Fruit fly (Drosophila melanogaster) whole organism, embryonic: ENCODE results near the gene CG13476.
A peak's percentile ranks its signal among the peaks of the same experiment; 100 is the strongest.

Experiments
- Ada2b ChIP-seq: fragments of 200-800 bp; sonication (Bioruptor generic); IDR thresholded peaks from 2 replicates; pipeline ENCODE4 v1.3.6; 2022; ENCODE audit warnings: missing biosample characterization, missing genetic modification characterization
- C15 ChIP-seq: fragments of 200-800 bp; sonication (Bioruptor generic); IDR thresholded peaks from 3 replicates; pipeline ENCODE4 v1.3.6; 2022; ENCODE audit warnings: missing biosample characterization, missing genetic modification characterization
- CG10565 ChIP-seq: fragments of 200-800 bp; sonication (Bioruptor generic); optimal IDR thresholded peaks from 3 replicates; lab custom pipeline; 2016; ENCODE audit warnings: missing biosample characterization, mild to moderate bottlenecking, missing genetic modification characterization
- CG10979 ChIP-seq: fragments of 200-800 bp; sonication (Bioruptor generic); optimal IDR thresholded peaks from 2 replicates; lab custom pipeline; 2018; ENCODE audit warnings: missing biosample characterization, mild to moderate bottlenecking, missing genetic modification characterization, moderate library complexity
- CG11456 ChIP-seq: fragments of 200-800 bp; sonication (Bioruptor generic); IDR thresholded peaks from 3 replicates; pipeline ENCODE4 v1.3.6; 2022; ENCODE audit warnings: missing biosample characterization, missing genetic modification characterization
- CG12104 ChIP-seq: fragments of 200-800 bp; sonication (Bioruptor generic); optimal IDR thresholded peaks from 3 replicates; lab custom pipeline; 2016; ENCODE audit warnings: missing biosample characterization, missing genetic modification characterization
- CG13296 ChIP-seq: fragments of 200-800 bp; sonication (Bioruptor generic); optimal IDR thresholded peaks from 3 replicates; lab custom pipeline; 2018; ENCODE audit warnings: missing biosample characterization, mild to moderate bottlenecking, missing genetic modification characterization
- CG14050 ChIP-seq: fragments of 200-800 bp; sonication (Bioruptor generic); IDR thresholded peaks from 3 replicates; pipeline ENCODE4 v1.3.6; 2022; ENCODE audit warnings: missing biosample characterization, missing genetic modification characterization
- CG14667 ChIP-seq: fragments of 200-800 bp; sonication (Bioruptor generic); IDR thresholded peaks from 2 replicates; pipeline ENCODE4 v1.3.6; 2022; ENCODE audit warnings: missing biosample characterization, missing genetic modification characterization
- CG2116 ChIP-seq: fragments of 200-800 bp; sonication (Bioruptor generic); optimal IDR thresholded peaks from 3 replicates; lab custom pipeline; 2018; ENCODE audit warnings: missing biosample characterization, mild to moderate bottlenecking, missing genetic modification characterization
- CG30403 ChIP-seq: fragments of 200-800 bp; sonication (Bioruptor generic); optimal IDR thresholded peaks from 3 replicates; lab custom pipeline; 2016; ENCODE audit warnings: missing biosample characterization, missing genetic modification characterization
- CG31365 ChIP-seq: fragments of 200-800 bp; sonication (Bioruptor generic); optimal IDR thresholded peaks from 2 replicates; lab custom pipeline; 2018; ENCODE audit warnings: missing biosample characterization, mild to moderate bottlenecking, missing genetic modification characterization
- CG3407 ChIP-seq: fragments of 200-800 bp; sonication (Bioruptor generic); optimal IDR thresholded peaks from 2 replicates; lab custom pipeline; 2018; ENCODE audit warnings: missing biosample characterization, mild to moderate bottlenecking, missing genetic modification characterization
- CG7357 ChIP-seq: fragments of 200-800 bp; sonication (Bioruptor generic); IDR thresholded peaks from 3 replicates; pipeline ENCODE4 v1.3.6; 2022; ENCODE audit warnings: missing biosample characterization, missing genetic modification characterization
- CG8281 ChIP-seq: fragments of 200-800 bp; sonication (Bioruptor generic); optimal IDR thresholded peaks from 2 replicates; lab custom pipeline; 2018; ENCODE audit warnings: missing biosample characterization, mild to moderate bottlenecking, missing genetic modification characterization, moderate library complexity
- CG9932 ChIP-seq: fragments of 200-800 bp; sonication (Bioruptor generic); IDR thresholded peaks from 2 replicates; pipeline ENCODE4 v1.3.6; 2022; ENCODE audit warnings: missing biosample characterization, missing genetic modification characterization
- Camta ChIP-seq: fragments of 200-800 bp; sonication (Bioruptor generic); optimal IDR thresholded peaks from 2 replicates; lab custom pipeline; 2016; ENCODE audit warnings: missing biosample characterization, missing genetic modification characterization
- CrebB ChIP-seq: fragments of 200-800 bp; sonication (Bioruptor generic); optimal IDR thresholded peaks from 3 replicates; lab custom pipeline; 2018; ENCODE audit warnings: missing biosample characterization, mild to moderate bottlenecking, missing genetic modification characterization
- D19B ChIP-seq: fragments of 200-800 bp; sonication (Bioruptor generic); optimal IDR thresholded peaks from 2 replicates; lab custom pipeline; 2017; ENCODE audit warnings: missing biosample characterization, mild to moderate bottlenecking, missing genetic modification characterization
- HLH54F ChIP-seq: fragments of 200-800 bp; sonication (Bioruptor generic); optimal IDR thresholded peaks from 3 replicates; lab custom pipeline; 2016; ENCODE audit warnings: missing biosample characterization, missing genetic modification characterization
- MBD-R2 ChIP-seq: fragments of 200-800 bp; sonication (Bioruptor generic); IDR thresholded peaks from 2 replicates; pipeline ENCODE4 v1.3.6; 2022; ENCODE audit warnings: missing biosample characterization, missing genetic modification characterization
- Max ChIP-seq: fragments of 200-800 bp; sonication (Bioruptor generic); optimal IDR thresholded peaks from 2 replicates; lab custom pipeline; 2016; ENCODE audit warnings: missing biosample characterization, mild to moderate bottlenecking, missing genetic modification characterization
- Usf ChIP-seq: fragments of 200-800 bp; sonication (Bioruptor generic); optimal IDR thresholded peaks from 2 replicates; lab custom pipeline; 2017; ENCODE audit warnings: missing genotype, missing biosample characterization, missing genetic modification characterization
- Vsx1 ChIP-seq: fragments of 200-800 bp; sonication (Bioruptor generic); optimal IDR thresholded peaks from 2 replicates; lab custom pipeline; 2017; ENCODE audit warnings: missing biosample characterization, mild to moderate bottlenecking, missing genetic modification characterization, missing genetic modification reagents
- ac ChIP-seq: fragments of 200-800 bp; sonication (Bioruptor generic); optimal IDR thresholded peaks from 3 replicates; lab custom pipeline; 2017; ENCODE audit warnings: missing biosample characterization, mild to moderate bottlenecking, missing genetic modification characterization
- ap ChIP-seq: fragments of 200-800 bp; sonication (Bioruptor generic); IDR thresholded peaks from 2 replicates; pipeline ENCODE4 v1.3.6; 2022; ENCODE audit warnings: missing biosample characterization, missing genetic modification characterization
- ash1 ChIP-seq: fragments of 200-800 bp; sonication (Bioruptor generic); optimal IDR thresholded peaks from 2 replicates; lab custom pipeline; 2018; ENCODE audit warnings: missing biosample characterization, mild to moderate bottlenecking, missing genetic modification characterization
- bab2 ChIP-seq: fragments of 200-800 bp; sonication (Bioruptor generic); optimal IDR thresholded peaks from 2 replicates; lab custom pipeline; 2016; ENCODE audit warnings: missing biosample characterization, missing genetic modification characterization
- ci ChIP-seq: fragments of 200-800 bp; sonication (Bioruptor generic); IDR thresholded peaks from 3 replicates; pipeline ENCODE4 v1.3.6; 2022; ENCODE audit warnings: missing biosample characterization, missing genetic modification characterization
- croc ChIP-seq: fragments of 200-800 bp; sonication (Bioruptor generic); conservative IDR thresholded peaks from 3 replicates; pipeline ENCODE4 v1.3.6; 2022; ENCODE audit warnings: missing biosample characterization, missing genetic modification characterization
- dmrt11E ChIP-seq: fragments of 200-800 bp; sonication (Bioruptor generic); optimal IDR thresholded peaks from 3 replicates; lab custom pipeline; 2018; ENCODE audit warnings: missing biosample characterization, mild to moderate bottlenecking, missing genetic modification characterization, moderate library complexity
- en ChIP-seq: fragments of 200-800 bp; sonication (Bioruptor generic); optimal IDR thresholded peaks from 2 replicates; lab custom pipeline; 2016; ENCODE audit warnings: missing biosample characterization, missing genetic modification characterization
- esg ChIP-seq: fragments of 200-800 bp; sonication (Bioruptor generic); conservative IDR thresholded peaks from 2 replicates; pipeline ENCODE4 v1.3.6; 2022; ENCODE audit warnings: missing biosample characterization, missing genetic modification characterization
- eyg ChIP-seq: fragments of 200-800 bp; sonication (Bioruptor generic); optimal IDR thresholded peaks from 3 replicates; lab custom pipeline; 2016; ENCODE audit warnings: missing biosample characterization, missing genetic modification characterization
- fd64A ChIP-seq: fragments of 200-800 bp; sonication (Bioruptor generic); optimal IDR thresholded peaks from 3 replicates; lab custom pipeline; 2018; ENCODE audit warnings: missing biosample characterization, mild to moderate bottlenecking, missing genetic modification characterization
- fd96Cb ChIP-seq: fragments of 200-800 bp; sonication (Bioruptor generic); optimal IDR thresholded peaks from 2 replicates; lab custom pipeline; 2018; ENCODE audit warnings: missing biosample characterization, mild to moderate bottlenecking, missing genetic modification characterization, moderate library complexity
- fu2 ChIP-seq: fragments of 200-800 bp; sonication (Bioruptor generic); optimal IDR thresholded peaks from 2 replicates; lab custom pipeline; 2016; ENCODE audit warnings: missing biosample characterization, missing genetic modification characterization
- gcm ChIP-seq: fragments of 200-800 bp; sonication (Bioruptor generic); optimal IDR thresholded peaks from 2 replicates; lab custom pipeline; 2019; ENCODE audit warnings: missing biosample characterization, mild to moderate bottlenecking, missing genetic modification characterization, moderate library complexity
- gsb ChIP-seq: fragments of 200-800 bp; sonication (Bioruptor generic); IDR thresholded peaks from 2 replicates; pipeline ENCODE4 v1.3.6; 2022; ENCODE audit warnings: missing biosample characterization, missing genetic modification characterization
- hb ChIP-seq: fragments of 200-800 bp; sonication (Bioruptor generic); IDR thresholded peaks from 3 replicates; pipeline ENCODE4 v1.3.6; 2022; ENCODE audit warnings: missing biosample characterization, missing genetic modification characterization; ENCODE audit not compliant: partially characterized antibody
- jigr1 ChIP-seq: fragments of 200-800 bp; sonication (Bioruptor generic); IDR thresholded peaks from 3 replicates; pipeline ENCODE4 v1.3.6; 2022; ENCODE audit warnings: missing biosample characterization, missing genetic modification characterization
- kay ChIP-seq: fragments of 200-800 bp; sonication (Bioruptor generic); optimal IDR thresholded peaks from 2 replicates; lab custom pipeline; 2016; ENCODE audit warnings: missing biosample characterization, missing genetic modification characterization
- mam ChIP-seq: fragments of 200-800 bp; sonication (Bioruptor generic); optimal IDR thresholded peaks from 3 replicates; lab custom pipeline; 2016; ENCODE audit warnings: missing biosample characterization, missing genetic modification characterization
- pfk ChIP-seq: fragments of 200-800 bp; sonication (Bioruptor generic); optimal IDR thresholded peaks from 2 replicates; lab custom pipeline; 2018; ENCODE audit warnings: missing biosample characterization, mild to moderate bottlenecking, missing genetic modification characterization, moderate library complexity
- pros ChIP-seq: fragments of 200-800 bp; sonication (Bioruptor generic); optimal IDR thresholded peaks from 3 replicates; lab custom pipeline; 2019; ENCODE audit warnings: missing biosample characterization, mild to moderate bottlenecking, missing genetic modification characterization, moderate library complexity
- slp2 ChIP-seq: fragments of 200-800 bp; sonication (Bioruptor generic); optimal IDR thresholded peaks from 2 replicates; lab custom pipeline; 2016; ENCODE audit warnings: missing biosample characterization, missing genetic modification characterization
- tio ChIP-seq: fragments of 200-800 bp; sonication (Bioruptor generic); optimal IDR thresholded peaks from 2 replicates; lab custom pipeline; 2017; ENCODE audit warnings: missing biosample characterization, missing genetic modification characterization, inconsistent platforms
- ttk ChIP-seq: fragments of 200-800 bp; sonication (Bioruptor generic); IDR thresholded peaks from 2 replicates; pipeline ENCODE4 v2.1.2; 2022; ENCODE audit warnings: missing biosample characterization, missing genetic modification characterization
- wdn ChIP-seq: fragments of 200-800 bp; sonication (Bioruptor generic); IDR thresholded peaks from 2 replicates; pipeline ENCODE4 v1.3.6; 2022; ENCODE audit warnings: missing biosample characterization, missing genetic modification characterization
- wor ChIP-seq: fragments of 200-800 bp; sonication (Bioruptor generic); IDR thresholded peaks from 2 replicates; pipeline ENCODE4 v1.3.6; 2022; ENCODE audit warnings: missing biosample characterization, missing genetic modification characterization
- zfh1 ChIP-seq: fragments of 200-800 bp; sonication (Bioruptor generic); IDR thresholded peaks from 3 replicates; pipeline ENCODE4 v1.3.6; 2022; ENCODE audit warnings: missing biosample characterization, missing genetic modification characterization

CG13476 gene

dm6 chr3L:14672387-14673110, 32.7 kb upstream of the CG13476 start, which contains the start of the genes CG43121 and ome (continued):
- TF ChIP-seq Ada2b: no peak
- TF ChIP-seq HLH54F: no peak
- no peak for TF ChIP-seq ash1 (GFP tag; lab: Kevin White, UChicago)
- TF ChIP-seq Usf (GFP tag; lab: Kevin White, UChicago): no peak
- no peak for TF ChIP-seq dmrt11E
- no peak for TF ChIP-seq en (GFP tag; lab: Kevin White, UChicago)
- no peak for TF ChIP-seq kay (GFP tag; lab: Kevin White, UChicago)
- TF ChIP-seq fd96Cb (tag; lab: Kevin White, UChicago): no peak
- peak; percentile 55 for TF ChIP-seq CG13296 (GFP tag; lab: Kevin White, UChicago)
- TF ChIP-seq CG2116 (GFP tag; lab: Kevin White, UChicago): no peak
- no peak for TF ChIP-seq slp2 (GFP tag; lab: Kevin White, UChicago)
- TF ChIP-seq gcm: no peak
- no peak for TF ChIP-seq gsb (GFP tag; lab: Robert Waterston, UW)
- TF ChIP-seq CG9932: peak; percentile 44; the same call in 1 of the 2 replicates
- no peak for TF ChIP-seq CG31365
- no peak for TF ChIP-seq mam
- no peak for TF ChIP-seq CG7357 (GFP tag; lab: Robert Waterston, UW)
- TF ChIP-seq ci (GFP tag; lab: Robert Waterston, UW): peak; percentile 81
- no peak for TF ChIP-seq eyg (GFP tag; lab: Kevin White, UChicago)
- no peak for TF ChIP-seq Vsx1
- no peak for TF ChIP-seq croc (GFP tag; lab: Robert Waterston, UW)
- no peak for TF ChIP-seq tio (GFP tag; lab: Kevin White, UChicago)
- TF ChIP-seq ap (GFP tag; lab: Robert Waterston, UW): 0 out of 2 replicates have a peak, but pooled peaks have one; percentile 8
- TF ChIP-seq Max (GFP tag; lab: Kevin White, UChicago): no peak
- no peak for TF ChIP-seq fu2 (GFP tag; lab: Kevin White, UChicago)
- no peak for TF ChIP-seq Camta (GFP tag; lab: Kevin White, UChicago)
- TF ChIP-seq CG14667 (GFP tag; lab: Robert Waterston, UW): no peak
- TF ChIP-seq C15 (GFP tag; lab: Robert Waterston, UW): no peak
- peak; percentile 19 for TF ChIP-seq CG3407 (GFP tag; lab: Kevin White, UChicago)
- no peak for TF ChIP-seq CG11456
- TF ChIP-seq pfk (GFP tag; lab: Kevin White, UChicago): peak; percentile 37
- TF ChIP-seq CG12104: no peak
- TF ChIP-seq MBD-R2 (GFP tag; lab: Robert Waterston, UW): no peak
- no peak for TF ChIP-seq CG14050 (GFP tag; lab: Robert Waterston, UW)
- TF ChIP-seq fd64A: no peak
- no peak for TF ChIP-seq CG10979
- TF ChIP-seq jigr1 (GFP tag; lab: Robert Waterston, UW): no peak
- TF ChIP-seq zfh1 (GFP tag; lab: Robert Waterston, UW): peak; percentile 46; the same call in 1 of the 3 replicates
- no peak for TF ChIP-seq hb (GFP tag; lab: Robert Waterston, UW)
- no peak for TF ChIP-seq CG10565
- no peak for TF ChIP-seq wor
- TF ChIP-seq wdn: no peak
- TF ChIP-seq ac (GFP tag; lab: Kevin White, UChicago): no peak
- TF ChIP-seq esg (GFP tag; lab: Robert Waterston, UW): no peak
- TF ChIP-seq D19B: no peak
- no peak for TF ChIP-seq CG8281 (tag; lab: Kevin White, UChicago)
- peak; percentile 26 for TF ChIP-seq CG30403 (GFP tag; lab: Kevin White, UChicago)
- peak; percentile 2 for TF ChIP-seq bab2
- TF ChIP-seq pros (GFP tag; lab: Kevin White, UChicago): no peak
- TF ChIP-seq CrebB (tag; lab: Kevin White, UChicago): peak; percentile 23
- TF ChIP-seq ttk (GFP tag; lab: Robert Waterston, UW): no peak
